Fruit fly (Drosophila melanogaster) whole organism, embryonic: ENCODE measurements around the gene CG17187.

Experiments
- D ChIP-seq, 2 experiments: fragments of 200-800 bp in 1 of 2; fragments of >200 bp in 1 of 2; sonication (Bioruptor generic) in 1 of 2; optimal IDR thresholded peaks; 2 replicates in 1 of 2; 3 replicates in 1 of 2; lab custom pipeline; 2017; ENCODE audit warnings: mild to moderate bottlenecking in 1 of 2, missing biosample characterization in 1 of 2, missing genetic modification characterization in 1 of 2, missing genetic modification reagents in 1 of 2
- tin ChIP-seq: fragments of 200-800 bp; sonication (Bioruptor generic); optimal IDR thresholded peaks from 3 replicates; lab custom pipeline; 2016; ENCODE audit warnings: missing biosample characterization, missing genetic modification characterization

dm6 chr3R:11216156-11216630 lies 15.5 kb downstream of the CG17187 start, which contains the start of the genes RpS25 and CG4820:
- peak; percentile 84 for TF ChIP-seq tin (GFP tag; lab: Kevin White, UChicago)
- TF ChIP-seq D (optimal IDR thresholded peaks at IDR 0.05; lab: Kevin White, UChicago): no peak
- TF ChIP-seq D (GFP tag; optimal IDR thresholded peaks at IDR 0.05; lab: Kevin White, UChicago): peak; percentile 86
